Worm (Caenorhabditis elegans): ENCODE data around the gene C05D11.13.

C05D11.13 gene

DNA sequence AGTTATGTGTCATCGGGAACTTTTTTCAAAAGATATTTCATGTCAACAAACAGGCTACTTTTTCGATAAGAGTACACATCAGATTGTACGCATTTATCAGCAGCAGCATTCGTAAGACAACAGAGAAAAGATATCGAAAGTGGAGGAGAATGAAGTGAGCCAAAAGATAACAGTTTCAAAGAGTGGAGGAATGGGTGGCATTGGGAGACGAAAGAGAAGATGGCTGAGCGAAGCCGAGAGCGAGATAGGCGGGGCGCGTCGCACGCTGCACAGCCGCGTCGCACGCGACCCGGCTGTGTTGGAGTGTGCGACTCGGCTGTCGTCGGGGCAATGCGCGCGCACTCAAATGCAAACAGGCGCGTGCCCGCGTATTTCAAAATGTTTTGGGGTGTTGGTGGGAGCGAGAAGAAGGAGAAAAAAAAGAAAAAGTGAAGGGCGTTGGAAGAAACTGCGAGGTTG is 19.8 kb upstream of the C05D11.13 start:
- no peak for TF ChIP-seq mml-1 (tag; optimal IDR thresholded peaks at IDR 0.05)
- peak; percentile 92 for TF ChIP-seq jun-1 (tag; optimal IDR thresholded peaks at IDR 0.05)
- TF ChIP-seq nhr-25 (tag; optimal IDR thresholded peaks at IDR 0.05): peak; percentile 92
- TF ChIP-seq elt-2 (tag; optimal IDR thresholded peaks at IDR 0.05): peak; percentile 99
- peak; percentile 50 for TF ChIP-seq ama-1 (optimal IDR thresholded peaks at IDR 0.05)
- TF ChIP-seq fos-1 (tag; optimal IDR thresholded peaks at IDR 0.05): peak; percentile 33
- peak; percentile 93 for TF ChIP-seq lsy-12 (tag; optimal IDR thresholded peaks at IDR 0.05)
- TF ChIP-seq zag-1 (tag; optimal IDR thresholded peaks at IDR 0.05): no peak
- no peak for TF ChIP-seq eor-1 (tag; optimal IDR thresholded peaks at IDR 0.05)
- TF ChIP-seq nhr-12 (tag; optimal IDR thresholded peaks at IDR 0.05): no peak
- no peak for TF ChIP-seq nhr-67 (tag; optimal IDR thresholded peaks at IDR 0.05)
- peak; percentile 84 for TF ChIP-seq lin-15B (tag; optimal IDR thresholded peaks at IDR 0.05)
- TF ChIP-seq unc-39 (tag; optimal IDR thresholded peaks at IDR 0.05): no peak
- peak; percentile 72 for TF ChIP-seq ceh-28 (tag; optimal IDR thresholded peaks at IDR 0.05)
- no peak for TF ChIP-seq ceh-16 (tag; optimal IDR thresholded peaks at IDR 0.05)
- TF ChIP-seq pqm-1 (tag; optimal IDR thresholded peaks at IDR 0.05): peak; percentile 94
- peak; percentile 62 for TF ChIP-seq tbx-2 (tag; optimal IDR thresholded peaks at IDR 0.05)
- peak; percentile 49 for TF ChIP-seq snpc-4 (tag; optimal IDR thresholded peaks at IDR 0.05)
- TF ChIP-seq ceh-9 (tag; optimal IDR thresholded peaks at IDR 0.05): no peak
- peak; percentile 60 for TF ChIP-seq mdl-1 (tag; optimal IDR thresholded peaks at IDR 0.05)
- peak; percentile 44 for TF ChIP-seq nhr-11 (tag; optimal IDR thresholded peaks at IDR 0.05)
- no peak for TF ChIP-seq ceh-82 (tag; optimal IDR thresholded peaks at IDR 0.05)
- TF ChIP-seq ztf-4 (tag; optimal IDR thresholded peaks at IDR 0.05): no peak
- TF ChIP-seq pha-4 (tag; optimal IDR thresholded peaks at IDR 0.05): peak; percentile 86
- no peak for TF ChIP-seq ZK546.5 (tag; optimal IDR thresholded peaks at IDR 0.05)
- TF ChIP-seq hmg-11 (tag; optimal IDR thresholded peaks at IDR 0.05): no peak
- TF ChIP-seq lin-39 (tag; optimal IDR thresholded peaks at IDR 0.05): peak; percentile 97
- TF ChIP-seq elt-3 (tag; optimal IDR thresholded peaks at IDR 0.05): peak in 2 of 3 experiments; percentile 8 to 36
- TF ChIP-seq ztf-11 (tag; optimal IDR thresholded peaks at IDR 0.05): no peak
- TF ChIP-seq egl-5 (tag; optimal IDR thresholded peaks at IDR 0.05): no peak
- TF ChIP-seq unc-62 (GFP tag; optimal IDR thresholded peaks at IDR 0.05): no peak
- peak; percentile 71 for TF ChIP-seq nhr-77 (tag; optimal IDR thresholded peaks at IDR 0.05)
- TF ChIP-seq nhr-23 (tag; optimal IDR thresholded peaks at IDR 0.05): peak; percentile 75
- TF ChIP-seq nhr-28 (tag; optimal IDR thresholded peaks at IDR 0.05): no peak
- TF ChIP-seq nhr-43 (tag; optimal IDR thresholded peaks at IDR 0.05; ENCODE audit: poor library complexity, severe bottlenecking): peak; percentile 74
- TF ChIP-seq fkh-10 (GFP tag; optimal IDR thresholded peaks at IDR 0.05): no peak
- no peak for TF ChIP-seq nhr-76 (tag; optimal IDR thresholded peaks at IDR 0.05)
- TF ChIP-seq nhr-237 (tag; optimal IDR thresholded peaks at IDR 0.05): no peak
- peak; percentile 50 for TF ChIP-seq R02D3.7 (tag; optimal IDR thresholded peaks at IDR 0.05)
- TF ChIP-seq daf-12 (tag; optimal IDR thresholded peaks at IDR 0.05): no peak
- TF ChIP-seq aly-2 (tag; optimal IDR thresholded peaks at IDR 0.05): no peak
- TF ChIP-seq nfya-1 (tag; optimal IDR thresholded peaks at IDR 0.05; ENCODE audit: insufficient read depth): peak; percentile 97
- peak; percentile 43 for TF ChIP-seq egl-27 (tag; optimal IDR thresholded peaks at IDR 0.05)
- TF ChIP-seq skn-1 (tag; optimal IDR thresholded peaks at IDR 0.05): no peak
- TF ChIP-seq sea-2 (GFP tag; optimal IDR thresholded peaks at IDR 0.05): no peak
- peak; percentile 25 for TF ChIP-seq elt-1 (tag; optimal IDR thresholded peaks at IDR 0.05)
- TF ChIP-seq fkh-2 (tag; optimal IDR thresholded peaks at IDR 0.05): no peak

DNA sequence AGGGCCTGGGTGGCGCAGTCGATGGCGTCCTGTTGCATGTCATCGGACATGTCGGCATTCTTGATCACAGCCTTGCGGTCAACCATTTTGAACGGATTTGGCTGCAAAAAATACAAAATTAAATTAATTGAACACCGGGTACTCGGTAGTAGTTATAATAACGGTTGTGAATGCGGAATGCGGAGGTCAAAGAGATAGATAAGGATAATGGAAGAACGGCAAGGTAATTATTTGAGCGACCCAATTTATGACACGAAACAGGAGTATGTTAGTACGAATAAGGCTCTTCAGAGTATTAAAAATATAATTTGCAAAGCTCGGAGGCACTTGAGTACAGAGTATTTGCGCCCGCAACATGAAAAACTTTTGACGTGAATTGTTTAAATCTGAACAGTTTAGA is 19.3 kb upstream of the C05D11.13 start, which contains the start of gene dlc-1:
Gene dlc-1, minus strand, starts transcription at position 101 of the 400 bp plus-strand sequence.
- TF ChIP-seq mdl-1 (tag; optimal IDR thresholded peaks at IDR 0.05) (no peak), hmg-11 (tag; optimal IDR thresholded peaks at IDR 0.05) (no peak), jun-1 (tag; optimal IDR thresholded peaks at IDR 0.05) (no peak), nhr-11 (tag; optimal IDR thresholded peaks at IDR 0.05) (no peak), egl-5 (tag; optimal IDR thresholded peaks at IDR 0.05) (no peak), aly-2 (tag; optimal IDR thresholded peaks at IDR 0.05) (no peak), ztf-4 (tag; optimal IDR thresholded peaks at IDR 0.05) (no peak), fkh-10 (GFP tag; optimal IDR thresholded peaks at IDR 0.05) (no peak), elt-2 (tag; optimal IDR thresholded peaks at IDR 0.05) (no peak), zag-1 (tag; optimal IDR thresholded peaks at IDR 0.05) (no peak), nhr-76 (tag; optimal IDR thresholded peaks at IDR 0.05) (no peak), sea-2 (GFP tag; optimal IDR thresholded peaks at IDR 0.05) (no peak)

Data from whole organism, L3 larva.